Fruit fly (Drosophila melanogaster) whole organism, embryonic: ENCODE results near the gene Rsph1.
A peak's percentile ranks its signal among the peaks of the same experiment; 100 is the strongest.

ENCODE experiments used
- Awh ChIP-seq: fragments of 200-800 bp; sonication (Bioruptor generic); IDR thresholded peaks from 2 replicates; pipeline ENCODE4, ENCODE4 v1.3.6; 2022; ENCODE audit warnings: missing biosample characterization, missing genetic modification characterization
- CG11247 ChIP-seq: fragments of 200-800 bp; sonication (Bioruptor generic); IDR thresholded peaks from 2 replicates; pipeline ENCODE4 v1.3.6; 2022; ENCODE audit warnings: missing biosample characterization, missing genetic modification characterization
- CG11695 ChIP-seq: fragments of 200-800 bp; sonication (Bioruptor generic); IDR thresholded peaks from 3 replicates; pipeline ENCODE4 v1.3.6; 2022; ENCODE audit warnings: missing biosample characterization, missing genetic modification characterization
- CG12299 ChIP-seq: fragments of 200-800 bp; sonication (Bioruptor generic); optimal IDR thresholded peaks from 2 replicates; lab custom pipeline; 2018; ENCODE audit warnings: missing biosample characterization, mild to moderate bottlenecking, missing genetic modification characterization
- CG14667 ChIP-seq: fragments of 200-800 bp; sonication (Bioruptor generic); IDR thresholded peaks from 2 replicates; pipeline ENCODE4 v1.3.6; 2022; ENCODE audit warnings: missing biosample characterization, missing genetic modification characterization
- CG17186 ChIP-seq: fragments of 200-800 bp; sonication (Bioruptor generic); optimal IDR thresholded peaks from 3 replicates; lab custom pipeline; 2017; ENCODE audit warnings: missing biosample characterization, missing genetic modification reagents, missing genetic modification characterization
- CG18011 ChIP-seq: fragments of 200-800 bp; sonication (Bioruptor generic); optimal IDR thresholded peaks from 2 replicates; lab custom pipeline; 2017; ENCODE audit warnings: missing biosample characterization, missing genetic modification characterization, mild to moderate bottlenecking, moderate library complexity, missing genotype
- CG18764 ChIP-seq: fragments of 200-800 bp; sonication (Bioruptor generic); optimal IDR thresholded peaks from 3 replicates; lab custom pipeline; 2016; ENCODE audit warnings: missing biosample characterization, missing genetic modification characterization
- CG2678 ChIP-seq: fragments of 200-800 bp; sonication (Bioruptor generic); optimal IDR thresholded peaks from 3 replicates; lab custom pipeline; 2019; ENCODE audit warnings: missing biosample characterization, mild to moderate bottlenecking, missing genetic modification characterization, moderate library complexity
- CG30403 ChIP-seq: fragments of 200-800 bp; sonication (Bioruptor generic); optimal IDR thresholded peaks from 3 replicates; lab custom pipeline; 2016; ENCODE audit warnings: missing biosample characterization, missing genetic modification characterization
- CG33213 ChIP-seq: fragments of 200-800 bp; sonication (Bioruptor generic); optimal IDR thresholded peaks from 3 replicates; lab custom pipeline; 2016; ENCODE audit warnings: missing biosample characterization, missing genetic modification characterization
- CG3995 ChIP-seq: fragments of 200-800 bp; sonication (Bioruptor generic); optimal IDR thresholded peaks from 3 replicates; lab custom pipeline; 2016; ENCODE audit warnings: missing biosample characterization, missing genetic modification characterization
- CG4404 ChIP-seq: fragments of 200-800 bp; sonication (Bioruptor generic); IDR thresholded peaks from 2 replicates; pipeline ENCODE4 v1.3.6; 2022; ENCODE audit warnings: missing biosample characterization, missing genetic modification characterization
- CG4820 ChIP-seq: fragments of 200-800 bp; sonication (Bioruptor generic); optimal IDR thresholded peaks from 3 replicates; lab custom pipeline; 2016; ENCODE audit warnings: missing biosample characterization, missing genetic modification characterization
- CG6654 ChIP-seq: fragments of 200-800 bp; sonication (Bioruptor generic); optimal IDR thresholded peaks from 2 replicates; lab custom pipeline; 2017; ENCODE audit warnings: missing biosample characterization, mild to moderate bottlenecking, missing genetic modification characterization
- CG7839 ChIP-seq: fragments of 200-800 bp; sonication (Bioruptor generic); optimal IDR thresholded peaks from 3 replicates; lab custom pipeline; 2018; ENCODE audit warnings: missing biosample characterization, mild to moderate bottlenecking, missing genetic modification characterization, moderate library complexity
- CG9727 ChIP-seq: fragments of 200-800 bp; sonication (Bioruptor generic); optimal IDR thresholded peaks from 3 replicates; lab custom pipeline; 2017; ENCODE audit warnings: missing biosample characterization, mild to moderate bottlenecking, missing genetic modification characterization
- CG9817 ChIP-seq: fragments of 200-800 bp; sonication (Bioruptor generic); optimal IDR thresholded peaks from 2 replicates; lab custom pipeline; 2018; ENCODE audit warnings: missing biosample characterization, mild to moderate bottlenecking, missing genetic modification characterization, moderate library complexity
- Dek ChIP-seq: fragments of 200-800 bp; sonication (Bioruptor generic); optimal IDR thresholded peaks from 3 replicates; lab custom pipeline; 2019; ENCODE audit warnings: missing biosample characterization, mild to moderate bottlenecking, missing genetic modification characterization, moderate library complexity
- Dip3 ChIP-seq: fragments of 200-800 bp; sonication (Bioruptor generic); optimal IDR thresholded peaks from 3 replicates; lab custom pipeline; 2016; ENCODE audit warnings: missing biosample characterization, missing genetic modification characterization
- Ets97D ChIP-seq: fragments of 200-800 bp; sonication (Bioruptor generic); optimal IDR thresholded peaks from 3 replicates; lab custom pipeline; 2016; ENCODE audit warnings: missing biosample characterization, missing genetic modification characterization
- GATAe ChIP-seq: fragments of 200-800 bp; sonication (Bioruptor generic); conservative IDR thresholded peaks from 2 replicates; pipeline ENCODE4 v1.3.6; 2022; ENCODE audit warnings: missing biosample characterization, missing genetic modification characterization
- HLH54F ChIP-seq: fragments of 200-800 bp; sonication (Bioruptor generic); optimal IDR thresholded peaks from 3 replicates; lab custom pipeline; 2016; ENCODE audit warnings: missing biosample characterization, missing genetic modification characterization
- HmgD ChIP-seq: fragments of 200-800 bp; sonication (Bioruptor generic); optimal IDR thresholded peaks from 3 replicates; lab custom pipeline; 2016; ENCODE audit warnings: missing biosample characterization, missing genetic modification characterization
- Mrtf ChIP-seq: fragments of 200-800 bp; sonication (Bioruptor generic); IDR thresholded peaks from 3 replicates; pipeline ENCODE4 v1.3.6; 2022; ENCODE audit warnings: missing biosample characterization, missing genetic modification characterization
- Nf-YC ChIP-seq: fragments of 200-800 bp; optimal IDR thresholded peaks from 3 replicates; lab custom pipeline; 2019; ENCODE audit warnings: missing biosample characterization, mild to moderate bottlenecking, missing genetic modification characterization, moderate library complexity
- Pdp1 ChIP-seq, 2 experiments: fragments of 200-800 bp; sonication (Bioruptor generic); optimal IDR thresholded peaks; 3 replicates each; lab custom pipeline; 2016; ENCODE audit warnings: missing biosample characterization in 2 of 2, missing genetic modification characterization in 2 of 2, mild to moderate bottlenecking in 1 of 2, moderate library complexity in 1 of 2
- Stat92E ChIP-seq, 3 experiments: fragments of >200 bp in 2 of 3; fragments of 200-800 bp in 1 of 3; sonication (Bioruptor generic) in 1 of 3; optimal IDR thresholded peaks; 2 replicates each; lab custom pipeline; 2017 to 2019; ENCODE audit warnings: missing biosample characterization in 3 of 3, missing genetic modification characterization in 3 of 3, mild to moderate bottlenecking in 1 of 3, moderate library complexity in 1 of 3
- YL-1 ChIP-seq: fragments of 200-800 bp; sonication (Bioruptor generic); optimal IDR thresholded peaks from 3 replicates; lab custom pipeline; 2017; ENCODE audit warnings: missing biosample characterization, mild to moderate bottlenecking, missing genetic modification characterization
- bab2 ChIP-seq: fragments of 200-800 bp; sonication (Bioruptor generic); optimal IDR thresholded peaks from 2 replicates; lab custom pipeline; 2016; ENCODE audit warnings: missing biosample characterization, missing genetic modification characterization
- bcd ChIP-seq: fragments of 200-800 bp; sonication (Bioruptor generic); optimal IDR thresholded peaks from 2 replicates; lab custom pipeline; 2017; ENCODE audit warnings: missing biosample characterization, mild to moderate bottlenecking, missing genetic modification characterization
- bsh ChIP-seq, 2 experiments: fragments of 200-800 bp; sonication (Bioruptor generic); optimal IDR thresholded peaks; 2 replicates each; lab custom pipeline; 2017 to 2018; ENCODE audit warnings: mild to moderate bottlenecking in 2 of 2, missing biosample characterization in 2 of 2, missing genetic modification characterization in 2 of 2, moderate library complexity in 1 of 2
- caup ChIP-seq: fragments of 200-800 bp; sonication (Bioruptor generic); optimal IDR thresholded peaks from 3 replicates; lab custom pipeline; 2017; ENCODE audit warnings: missing biosample characterization, mild to moderate bottlenecking, missing genetic modification characterization, moderate library complexity; ENCODE audit not compliant: severe bottlenecking
- danr ChIP-seq: fragments of 200-800 bp; sonication (Bioruptor generic); IDR thresholded peaks from 2 replicates; pipeline ENCODE4 v1.3.6; 2022; ENCODE audit warnings: missing biosample characterization, missing genetic modification characterization
- emc ChIP-seq: fragments of 200-800 bp; sonication (Bioruptor generic); optimal IDR thresholded peaks from 2 replicates; lab custom pipeline; 2016; ENCODE audit warnings: missing biosample characterization, missing genetic modification characterization
- ems ChIP-seq: fragments of 200-800 bp; sonication (Bioruptor generic); optimal IDR thresholded peaks from 3 replicates; lab custom pipeline; 2016; ENCODE audit warnings: missing biosample characterization, missing genetic modification characterization
- fd3F ChIP-seq: fragments of 200-800 bp; sonication (Bioruptor generic); optimal IDR thresholded peaks from 2 replicates; lab custom pipeline; 2018; ENCODE audit warnings: missing biosample characterization, mild to moderate bottlenecking, missing genetic modification characterization, moderate library complexity
- fd96Cb ChIP-seq: fragments of 200-800 bp; sonication (Bioruptor generic); optimal IDR thresholded peaks from 2 replicates; lab custom pipeline; 2018; ENCODE audit warnings: missing biosample characterization, mild to moderate bottlenecking, missing genetic modification characterization, moderate library complexity
- fu2 ChIP-seq: fragments of 200-800 bp; sonication (Bioruptor generic); optimal IDR thresholded peaks from 2 replicates; lab custom pipeline; 2016; ENCODE audit warnings: missing biosample characterization, missing genetic modification characterization
- gsb ChIP-seq: fragments of 200-800 bp; sonication (Bioruptor generic); IDR thresholded peaks from 2 replicates; pipeline ENCODE4 v1.3.6; 2022; ENCODE audit warnings: missing biosample characterization, missing genetic modification characterization
- mirr ChIP-seq: fragments of 200-800 bp; sonication (Bioruptor generic); optimal IDR thresholded peaks from 3 replicates; lab custom pipeline; 2018; ENCODE audit warnings: missing biosample characterization, mild to moderate bottlenecking, missing genetic modification characterization
- pan ChIP-seq, 4 experiments: fragments of >200 bp in 3 of 4; fragments of 200-800 bp in 1 of 4; sonication (Bioruptor generic) in 1 of 4; optimal IDR thresholded peaks in 3 of 4; IDR thresholded peaks in 1 of 4; 2 replicates each; pipeline versions ENCODE4 v1.3.6 to Lab custom; 2017 to 2022; ENCODE audit warnings: missing biosample characterization in 2 of 4, missing genetic modification characterization in 2 of 4, mixed read lengths in 1 of 4
- phol ChIP-seq: fragments of 200-800 bp; sonication (Bioruptor generic); optimal IDR thresholded peaks from 3 replicates; lab custom pipeline; 2018; ENCODE audit warnings: missing biosample characterization, mild to moderate bottlenecking, missing genetic modification characterization, moderate library complexity
- pzg ChIP-seq: fragments of 200-800 bp; sonication (Bioruptor generic); optimal IDR thresholded peaks from 3 replicates; lab custom pipeline; 2018; ENCODE audit warnings: missing biosample characterization, mild to moderate bottlenecking, missing genetic modification characterization, moderate library complexity
- ranshi ChIP-seq: fragments of 200-800 bp; sonication (Bioruptor generic); IDR thresholded peaks from 2 replicates; pipeline ENCODE4 v1.3.6; 2022; ENCODE audit warnings: missing biosample characterization, missing genetic modification characterization
- salm ChIP-seq: fragments of 200-800 bp; sonication (Bioruptor generic); optimal IDR thresholded peaks from 2 replicates; lab custom pipeline; 2018; ENCODE audit warnings: missing biosample characterization, mild to moderate bottlenecking, missing genetic modification characterization
- stwl ChIP-seq: fragments of 200-800 bp; sonication (Bioruptor generic); optimal IDR thresholded peaks from 3 replicates; lab custom pipeline; 2018; ENCODE audit warnings: missing biosample characterization, mild to moderate bottlenecking, missing genetic modification characterization, moderate library complexity
- tap ChIP-seq: fragments of 200-800 bp; optimal IDR thresholded peaks from 3 replicates; lab custom pipeline; 2019; ENCODE audit warnings: missing biosample characterization, mild to moderate bottlenecking, missing genetic modification characterization, moderate library complexity
- vvl ChIP-seq: fragments of 200-800 bp; sonication (Bioruptor generic); IDR thresholded peaks from 2 replicates; pipeline ENCODE4 v1.3.6; 2022; ENCODE audit warnings: missing biosample characterization, missing genetic modification characterization
- zfh1 ChIP-seq: fragments of 200-800 bp; sonication (Bioruptor generic); IDR thresholded peaks from 3 replicates; pipeline ENCODE4 v1.3.6; 2022; ENCODE audit warnings: missing biosample characterization, missing genetic modification characterization

Gene Rsph1

DNA sequence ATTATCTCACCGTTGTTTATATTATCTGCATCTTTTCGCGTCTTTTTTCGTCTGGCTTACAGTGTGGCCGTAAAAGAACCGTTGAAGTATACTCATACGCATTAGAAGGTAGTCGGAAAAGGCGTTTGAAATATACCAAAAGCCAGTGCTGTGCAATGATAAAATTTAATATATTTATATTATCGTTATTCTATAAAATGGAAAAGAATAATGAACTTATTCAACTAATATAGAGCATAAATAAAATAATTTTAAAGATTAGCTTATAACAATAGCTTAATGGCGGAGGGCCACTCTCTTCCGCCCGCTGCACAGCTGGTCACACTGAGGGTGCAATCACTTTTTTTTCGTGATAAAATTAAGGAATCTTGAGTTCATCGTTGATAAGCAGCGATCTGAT lies 8.6 kb downstream of the Rsph1 start, which contains the start of the genes CG16974 and Edem2 (continued):
- TF ChIP-seq GATAe (GFP tag; lab: Robert Waterston, UW) (peak; percentile 87), HLH54F (GFP tag; lab: Kevin White, UChicago) (peak; percentile 12), fu2 (GFP tag; lab: Kevin White, UChicago) (no peak), CG3995 (GFP tag; lab: Kevin White, UChicago) (peak; percentile 60), Awh (peak; percentile 55), Stat92E (GFP tag; optimal IDR thresholded peaks at IDR 0.05; lab: Kevin White, UChicago) (no peak), phol (tag; lab: Kevin White, UChicago) (peak; percentile 89), CG11695 (GFP tag; lab: Robert Waterston, UW) (peak; percentile 73), CG12299 (tag; lab: Kevin White, UChicago) (peak; percentile 69), ems (GFP tag; lab: Kevin White, UChicago) (peak; percentile 54), CG7839 (tag; lab: Kevin White, UChicago) (no peak), caup (GFP tag; lab: Kevin White, UChicago) (peak; percentile 64), pan (optimal IDR thresholded peaks at IDR 0.05; lab: Kevin White, UChicago) (no peak), pan (GFP tag; optimal IDR thresholded peaks at IDR 0.05 in 1 of 2, IDR thresholded peaks at IDR 0.05 in 1 of 2) (peak in 1 of 2 experiments; percentile 82), mirr (GFP tag; lab: Kevin White, UChicago) (no peak), ranshi (peak; percentile 73; the same call in 1 of the 2 replicates), bcd (GFP tag; lab: Kevin White, UChicago) (peak; percentile 70), CG4820 (GFP tag; lab: Kevin White, UChicago) (peak; percentile 64), tap (no peak), stwl (tag; lab: Kevin White, UChicago) (peak; percentile 88), Dip3 (peak; percentile 19), emc (GFP tag; lab: Kevin White, UChicago) (no peak), danr (GFP tag; lab: Robert Waterston, UW) (peak; percentile 21; the same call in 1 of the 2 replicates), CG30403 (GFP tag; lab: Kevin White, UChicago) (peak; percentile 88), HmgD (no peak), CG11247 (GFP tag; lab: Robert Waterston, UW) (peak; percentile 47; the same call in 1 of the 2 replicates), salm (peak; percentile 46), bsh (GFP tag; optimal IDR thresholded peaks at IDR 0.05; lab: Kevin White, UChicago) (no peak), gsb (GFP tag; lab: Robert Waterston, UW) (no peak), vvl (GFP tag; lab: Robert Waterston, UW) (peak; percentile 86), CG33213 (GFP tag; lab: Kevin White, UChicago) (no peak), CG14667 (GFP tag; lab: Robert Waterston, UW) (peak; percentile 56), pzg (GFP tag; lab: Kevin White, UChicago) (peak; percentile 77), CG18764 (GFP tag; lab: Kevin White, UChicago) (peak; percentile 74), CG17186 (GFP tag; lab: Kevin White, UChicago) (peak; percentile 28), Pdp1 (GFP tag; optimal IDR thresholded peaks at IDR 0.05; lab: Kevin White, UChicago) (peak in 1 of 2 experiments; percentile 39), zfh1 (GFP tag; lab: Robert Waterston, UW) (peak; percentile 81), fd96Cb (tag; lab: Kevin White, UChicago) (peak; percentile 57), CG9727 (GFP tag; lab: Kevin White, UChicago) (peak; percentile 86), CG2678 (tag; lab: Kevin White, UChicago) (no peak), Ets97D (peak; percentile 56), Nf-YC (tag; lab: Kevin White, UChicago) (peak; percentile 74), fd3F (GFP tag; lab: Kevin White, UChicago) (peak; percentile 30), Dek (tag; lab: Kevin White, UChicago) (peak; percentile 74), YL-1 (GFP tag; lab: Kevin White, UChicago) (peak; percentile 80), Mrtf (peak; percentile 52; the same call in 1 of the 3 replicates), CG9817 (tag; lab: Kevin White, UChicago) (peak; percentile 68), CG6654 (GFP tag; lab: Kevin White, UChicago) (no peak), bab2 (peak; percentile 44), CG18011 (GFP tag; lab: Kevin White, UChicago) (peak; percentile 61), CG4404 (peak; percentile 71)
